Worm (Caenorhabditis elegans): ENCODE results near the gene Y43F8B.15.

ce11 chrV:19462020-19462419 is at the start of gene Y43F8B.15:
- no peak for TF ChIP-seq dmd-4 (tag; optimal IDR thresholded peaks at IDR 0.05; ENCODE audit: borderline replicate concordance)
- TF ChIP-seq rnt-1 (tag; optimal IDR thresholded peaks at IDR 0.05), result no peak
- no peak for TF ChIP-seq gmeb-2 (tag; optimal IDR thresholded peaks at IDR 0.05)
- TF ChIP-seq unc-86 (tag; optimal IDR thresholded peaks at IDR 0.05), result no peak
